Worm (Caenorhabditis elegans) whole organism, late embryonic: ENCODE measurements around the gene rbf-1.

Source experiments
- ceh-45 ChIP-seq: fragments of 200-800 bp; sonication (Bioruptor generic); IDR thresholded peaks from 2 replicates; pipeline ENCODE4 v1.3.6; 2022; ENCODE audit warnings: missing genetic modification reagents, missing genetic modification characterization, missing compliant biosample characterization
- nfya-1 ChIP-seq: sonication (generic microtip); optimal IDR thresholded peaks from 2 replicates; lab custom pipeline; 2017; ENCODE audit warnings: missing genetic modification characterization, mild to moderate bottlenecking, missing compliant biosample characterization, antibody characterized with exemption, moderate library complexity
- nhr-11 ChIP-seq: fragments of 150-350 bp; optimal IDR thresholded peaks from 2 replicates; lab custom pipeline; 2014; ENCODE audit warnings: missing biosample characterization, missing genetic modification characterization
- odd-2 ChIP-seq: sonication (generic microtip); optimal IDR thresholded peaks from 2 replicates; lab custom pipeline; 2017; ENCODE audit warnings: antibody characterized with exemption, mild to moderate bottlenecking, missing genetic modification characterization, missing compliant biosample characterization
- pros-1 ChIP-seq: fragments of 150-350 bp; optimal IDR thresholded peaks from 2 replicates; lab custom pipeline; 2014; ENCODE audit warnings: missing biosample characterization, missing genetic modification reagents, missing genetic modification characterization
- syd-9 ChIP-seq: sonication (generic microtip); optimal IDR thresholded peaks from 2 replicates; lab custom pipeline; 2016; ENCODE audit warnings: mild to moderate bottlenecking, missing genetic modification characterization, moderate library complexity, missing compliant biosample characterization
- tbx-2 ChIP-seq: sonication (generic microtip); optimal IDR thresholded peaks from 2 replicates; lab custom pipeline; 2016; ENCODE audit warnings: missing genetic modification characterization, missing compliant biosample characterization
- ttx-3 ChIP-seq: sonication (generic microtip); optimal IDR thresholded peaks from 2 replicates; lab custom pipeline; 2016; ENCODE audit warnings: missing genetic modification reagents, missing genetic modification characterization, missing compliant biosample characterization

- TF ChIP-seq nfya-1 (tag; lab: Kevin White, UChicago) (no peak), ceh-45 (no peak), tbx-2 (no peak), odd-2 (no peak), syd-9 (tag; lab: Kevin White, UChicago) (no peak), pros-1 (no peak), nhr-11 (tag; lab: Kevin White, UChicago) (no peak), ttx-3 (tag; lab: Kevin White, UChicago) (no peak)
Observed at ce11 chrIII:6713266-6713665, 37.7 kb downstream of the rbf-1 start, which contains the start of gene F37A4.4.
